Fruit fly (Drosophila melanogaster): ENCODE data around the gene Mhcl.

Mhcl gene

DNA sequence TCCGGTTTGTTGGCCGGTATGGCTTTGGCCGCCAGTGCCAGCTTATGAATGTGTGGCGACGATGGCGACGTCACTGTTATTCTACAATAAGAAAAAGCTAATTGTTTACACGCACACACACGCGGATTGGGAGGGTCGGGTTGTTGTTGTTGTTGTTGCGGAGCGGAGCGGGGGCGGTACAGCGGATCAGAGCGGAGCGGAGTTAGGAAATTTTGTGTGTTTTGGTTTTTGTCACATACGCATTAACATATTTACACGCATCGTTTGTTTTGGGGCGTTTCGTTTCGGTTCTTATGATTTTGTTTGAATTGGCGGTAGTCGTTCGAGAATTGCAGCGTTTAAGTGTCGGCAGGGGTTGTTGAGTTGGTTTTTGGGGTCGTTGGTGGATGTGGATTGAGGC is 29.3 kb downstream of the Mhcl start (continued):
- TF ChIP-seq CG9727 (GFP tag; optimal IDR thresholded peaks at IDR 0.05) (peak; percentile 53), CG8359 (GFP tag; optimal IDR thresholded peaks at IDR 0.05; ENCODE audit: borderline replicate concordance) (peak; percentile 54), CG33557 (GFP tag; optimal IDR thresholded peaks at IDR 0.05) (peak; percentile 40), sob (GFP tag; IDR thresholded peaks at IDR 0.05) (0 out of 2 replicates have a peak, but pooled peaks have one; percentile 27), ems (GFP tag; optimal IDR thresholded peaks at IDR 0.05) (no peak), CG7928 (GFP tag; optimal IDR thresholded peaks at IDR 0.05) (no peak), Bgb (GFP tag; IDR thresholded peaks at IDR 0.05; ENCODE audit: partially characterized antibody) (no peak), CG11696 (GFP tag; IDR thresholded peaks at IDR 0.05) (0 out of 2 replicates have a peak, but pooled peaks have one; percentile 18), Dfd (GFP tag; optimal IDR thresholded peaks at IDR 0.05) (no peak), vnd (GFP tag; IDR thresholded peaks at IDR 0.05; ENCODE audit: partially characterized antibody) (0 out of 3 replicates have a peak, but pooled peaks have one; percentile 10), CG17385 (GFP tag; optimal IDR thresholded peaks at IDR 0.05) (peak; percentile 41), Nf-YB (GFP tag; optimal IDR thresholded peaks at IDR 0.05) (peak; percentile 25), ftz-f1 (GFP tag; optimal IDR thresholded peaks at IDR 0.05) (no peak), lov (optimal IDR thresholded peaks at IDR 0.05) (no peak), lov (GFP tag; IDR thresholded peaks at IDR 0.05) (no peak), Mes4 (GFP tag; optimal IDR thresholded peaks at IDR 0.05) (peak; percentile 38), Hand (GFP tag; optimal IDR thresholded peaks at IDR 0.05) (no peak), HHEX (GFP tag; optimal IDR thresholded peaks at IDR 0.05) (peak; percentile 52), CG17568 (GFP tag; optimal IDR thresholded peaks at IDR 0.05) (no peak), Ptx1 (GFP tag; IDR thresholded peaks at IDR 0.05) (no peak), Med (GFP tag) (peak; percentile 76), CG11723 (GFP tag; optimal IDR thresholded peaks at IDR 0.05) (peak; percentile 42), tin (GFP tag; optimal IDR thresholded peaks at IDR 0.05) (no peak), BEAF-32 (GFP tag; optimal IDR thresholded peaks at IDR 0.05) (no peak), CG8281 (tag; optimal IDR thresholded peaks at IDR 0.05) (no peak), MESR4 (GFP tag; optimal IDR thresholded peaks at IDR 0.05) (no peak), CG10979 (tag; optimal IDR thresholded peaks at IDR 0.05) (no peak), CG18262 (tag; optimal IDR thresholded peaks at IDR 0.05) (no peak), PHDP (tag; optimal IDR thresholded peaks at IDR 0.05) (no peak), NC2β (GFP tag; optimal IDR thresholded peaks at IDR 0.05) (peak; percentile 28), maf-S (GFP tag; optimal IDR thresholded peaks at IDR 0.05) (no peak), bcd (GFP tag; optimal IDR thresholded peaks at IDR 0.05) (peak; percentile 25), CG12236 (GFP tag; optimal IDR thresholded peaks at IDR 0.05) (peak; percentile 46), ac (GFP tag; optimal IDR thresholded peaks at IDR 0.05) (peak; percentile 12), zfh1 (GFP tag; IDR thresholded peaks at IDR 0.05) (peak; percentile 45; the same call in 1 of the 3 replicates), CG3407 (GFP tag; optimal IDR thresholded peaks at IDR 0.05) (no peak), Asciz (GFP tag; optimal IDR thresholded peaks at IDR 0.05) (peak; percentile 76), vfl (GFP tag; optimal IDR thresholded peaks at IDR 0.05) (no peak), twi (tag; optimal IDR thresholded peaks at IDR 0.05) (no peak), MTF-1 (GFP tag; optimal IDR thresholded peaks at IDR 0.05; ENCODE audit: borderline replicate concordance) (peak; percentile 6), CG1602 (GFP tag; optimal IDR thresholded peaks at IDR 0.05) (no peak), nerfin-1 (tag; optimal IDR thresholded peaks at IDR 0.05) (peak; percentile 26), YL-1 (GFP tag; optimal IDR thresholded peaks at IDR 0.05) (peak; percentile 5), z (GFP tag; IDR thresholded peaks at IDR 0.05) (no peak), Lhr (GFP tag; optimal IDR thresholded peaks at IDR 0.05) (peak; percentile 31), CG30431 (GFP tag; optimal IDR thresholded peaks at IDR 0.05) (no peak), Xrp1 (GFP tag; IDR thresholded peaks at IDR 0.05) (peak; percentile 75), CG13424 (tag; optimal IDR thresholded peaks at IDR 0.05) (peak; percentile 42), CG6813 (GFP tag; optimal IDR thresholded peaks at IDR 0.05) (peak; percentile 54), onecut (GFP tag; IDR thresholded peaks at IDR 0.05) (peak; percentile 55; the same call in 1 of the 2 replicates)
